Worm (Caenorhabditis elegans) whole organism, L4 larva: Measurements from ENCODE around the gene npr-11.

Source experiments
- F49E8.2 ChIP-seq: sonication (generic microtip); optimal IDR thresholded peaks from 2 replicates; lab custom pipeline; 2016; ENCODE audit warnings: missing compliant biosample characterization, mild to moderate bottlenecking, missing genetic modification characterization, borderline replicate concordance
- dve-1 ChIP-seq: sonication (generic microtip); optimal IDR thresholded peaks from 2 replicates; lab custom pipeline; 2017; ENCODE audit warnings: antibody characterized with exemption, mild to moderate bottlenecking, missing genetic modification characterization, missing compliant biosample characterization; ENCODE audit not compliant: insufficient read depth
- fos-1 ChIP-seq: fragments of 150-350 bp; optimal IDR thresholded peaks from 2 replicates; lab custom pipeline; 2014; ENCODE audit warnings: missing biosample characterization, missing genetic modification characterization
- hlh-30 ChIP-seq: sonication (generic microtip); optimal IDR thresholded peaks from 2 replicates; lab custom pipeline; 2017; ENCODE audit warnings: antibody characterized with exemption, mild to moderate bottlenecking, missing genetic modification characterization, missing compliant biosample characterization; ENCODE audit not compliant: insufficient read depth
- lin-13 ChIP-seq: fragments of 150-350 bp; optimal IDR thresholded peaks from 2 replicates; lab custom pipeline; 2014; ENCODE audit warnings: missing biosample characterization, missing genetic modification reagents, missing genetic modification characterization
- mdl-1 ChIP-seq, 2 experiments: fragments of 150-350 bp in 1 of 2; sonication (generic microtip) in 1 of 2; optimal IDR thresholded peaks; 2 replicates each; lab custom pipeline; 2014 to 2017; ENCODE audit warnings: missing biosample characterization in 2 of 2, missing genetic modification characterization in 2 of 2
- nhr-28 ChIP-seq: fragments of 150-350 bp; optimal IDR thresholded peaks from 2 replicates; lab custom pipeline; 2014; ENCODE audit warnings: missing biosample characterization, missing genetic modification characterization
- pha-4 ChIP-seq, 2 experiments: fragments of 150-350 bp in 1 of 2; fragments of 200-800 bp in 1 of 2; sonication (Bioruptor generic) in 1 of 2; IDR thresholded peaks in 1 of 2; optimal IDR thresholded peaks in 1 of 2; 2 replicates each; pipeline versions ENCODE4 v1.3.6 to Lab custom; 2014 to 2022; ENCODE audit warnings: missing genetic modification characterization in 2 of 2, missing genetic modification reagents in 2 of 2, missing biosample characterization in 1 of 2, missing compliant biosample characterization in 1 of 2
- pqm-1 ChIP-seq: sonication (generic microtip); optimal IDR thresholded peaks from 2 replicates; lab custom pipeline; 2017; ENCODE audit warnings: missing biosample characterization, missing genetic modification characterization
- unc-62 ChIP-seq, 3 experiments: fragments of 150-350 bp in 1 of 3; sonication (generic microtip); optimal IDR thresholded peaks in 2 of 3; peaks in 1 of 3; 1 replicate in 1 of 3; 2 replicates in 2 of 3; lab custom pipeline; 2014 to 2017; ENCODE audit warnings: missing biosample characterization in 3 of 3, missing genetic modification characterization in 3 of 3, missing genetic modification reagents in 3 of 3, missing genotype in 1 of 3

ce11 chrX:1242763-1243162, 12.7 kb downstream of the npr-11 start:
- TF ChIP-seq hlh-30 (tag; lab: Kevin White, UChicago): no peak
- no peak for TF ChIP-seq fos-1 (tag; lab: Kevin White, UChicago)
- no peak for TF ChIP-seq pqm-1 (tag; lab: Kevin White, UChicago)
- TF ChIP-seq F49E8.2 (tag; lab: Kevin White, UChicago): no peak
- no peak for TF ChIP-seq mdl-1 (tag; optimal IDR thresholded peaks at IDR 0.05; lab: Kevin White, UChicago)
- no peak for TF ChIP-seq unc-62 (GFP tag; optimal IDR thresholded peaks at IDR 0.05 in 1 of 2; lab: Kevin White, UChicago)
- TF ChIP-seq unc-62 (tag; optimal IDR thresholded peaks at IDR 0.05; lab: Kevin White, UChicago): no peak
- TF ChIP-seq pha-4 (GFP tag; IDR thresholded peaks at IDR 0.05; lab: Robert Waterston, UW): no peak
- no peak for TF ChIP-seq pha-4 (tag; optimal IDR thresholded peaks at IDR 0.05; lab: Kevin White, UChicago)
- no peak for TF ChIP-seq dve-1 (tag; lab: Kevin White, UChicago)
- no peak for TF ChIP-seq lin-13 (GFP tag; lab: Kevin White, UChicago)
- no peak for TF ChIP-seq nhr-28 (tag; lab: Kevin White, UChicago)
